Worm (Caenorhabditis elegans) whole organism, L4 larva: Measurements from ENCODE around the gene mex-6.

Experiments used
- F10B5.3 ChIP-seq: sonication (generic microtip); optimal IDR thresholded peaks from 2 replicates; lab custom pipeline; 2016; ENCODE audit warnings: mild to moderate bottlenecking, missing genetic modification characterization, missing compliant biosample characterization
- F49E8.2 ChIP-seq: sonication (generic microtip); optimal IDR thresholded peaks from 2 replicates; lab custom pipeline; 2016; ENCODE audit warnings: missing compliant biosample characterization, mild to moderate bottlenecking, missing genetic modification characterization, borderline replicate concordance
- R02D3.7 ChIP-seq: fragments of 150-350 bp; sonication (generic microtip); optimal IDR thresholded peaks from 3 replicates; lab custom pipeline; 2014; ENCODE audit warnings: missing biosample characterization, missing genetic modification characterization
- Y105C5A.15 ChIP-seq: fragments of 200-800 bp; sonication (Bioruptor generic); IDR thresholded peaks from 2 replicates; pipeline ENCODE4 v1.3.6; 2022; ENCODE audit warnings: missing genetic modification characterization, missing compliant biosample characterization
- aha-1 ChIP-seq: fragments of 150-350 bp; peaks from one replicate; lab custom pipeline; 2014; ENCODE audit warnings: missing biosample characterization, missing genetic modification characterization
- aly-2 ChIP-seq: sonication (generic microtip); optimal IDR thresholded peaks from 2 replicates; lab custom pipeline; 2018; ENCODE audit warnings: missing biosample characterization, missing genetic modification characterization
- ama-1 ChIP-seq: fragments of 150-350 bp; optimal IDR thresholded peaks from 2 replicates; lab custom pipeline; 2014; ENCODE audit warnings: inconsistent platforms, mixed read lengths
- arid-1 ChIP-seq: fragments of 200-800 bp; sonication (Bioruptor generic); conservative IDR thresholded peaks from 2 replicates; pipeline ENCODE4 v1.3.6; 2022; ENCODE audit warnings: missing genetic modification reagents, missing genetic modification characterization, missing compliant biosample characterization
- ceh-20 ChIP-seq: fragments of 200-800 bp; sonication (Bioruptor generic); IDR thresholded peaks from 2 replicates; pipeline ENCODE4 v1.3.6; 2022; ENCODE audit warnings: missing genetic modification reagents, missing genetic modification characterization, missing compliant biosample characterization
- ctbp-1 ChIP-seq: fragments of 200-800 bp; sonication (Bioruptor generic); IDR thresholded peaks from 2 replicates; pipeline ENCODE4 v1.3.6; 2022; ENCODE audit warnings: missing genetic modification reagents, missing genetic modification characterization, missing compliant biosample characterization
- daf-16 ChIP-seq, 3 experiments: sonication (generic microtip); optimal IDR thresholded peaks; 2 replicates each; lab custom pipeline; 2016 to 2017; ENCODE audit warnings: missing genetic modification characterization in 3 of 3, missing genetic modification reagents in 3 of 3, mild to moderate bottlenecking in 2 of 3, missing compliant biosample characterization in 2 of 3, missing biosample characterization in 1 of 3, moderate library complexity in 1 of 3
- dmd-6 ChIP-seq: fragments of 200-800 bp; sonication (Bioruptor generic); IDR thresholded peaks from 2 replicates; pipeline ENCODE4 v1.3.6; 2022; ENCODE audit warnings: missing genetic modification reagents, missing genetic modification characterization, missing compliant biosample characterization
- dpl-1 ChIP-seq: fragments of 150-350 bp; optimal IDR thresholded peaks from 2 replicates; lab custom pipeline; 2014; ENCODE audit warnings: missing biosample characterization, missing genetic modification reagents, missing genetic modification characterization
- duxl-1 ChIP-seq: sonication (generic microtip); optimal IDR thresholded peaks from 2 replicates; lab custom pipeline; 2016; ENCODE audit warnings: mild to moderate bottlenecking, missing genetic modification characterization, moderate library complexity, missing compliant biosample characterization; ENCODE audit not compliant: poor library complexity
- egl-43 ChIP-seq: fragments of 200-800 bp; sonication (Bioruptor generic); IDR thresholded peaks from 2 replicates; pipeline ENCODE4 v1.3.6; 2022; ENCODE audit warnings: missing genetic modification reagents, missing genetic modification characterization, missing compliant biosample characterization
- gei-8 ChIP-seq: fragments of 200-800 bp; sonication (Bioruptor generic); optimal IDR thresholded peaks from 2 replicates; lab custom pipeline; 2018; ENCODE audit warnings: mild to moderate bottlenecking, missing genetic modification characterization, missing compliant biosample characterization
- hif-1 ChIP-seq, 2 experiments: sonication (generic microtip); optimal IDR thresholded peaks; 2 replicates each; lab custom pipeline; 2016 to 2017; ENCODE audit warnings: missing compliant biosample characterization in 2 of 2, missing genetic modification characterization in 2 of 2, missing genetic modification reagents in 2 of 2, missing genotype in 2 of 2, mild to moderate bottlenecking in 1 of 2
- hlh-11 ChIP-seq: fragments of 200-800 bp; sonication (Bioruptor generic); optimal IDR thresholded peaks from 2 replicates; lab custom pipeline; 2018; ENCODE audit warnings: mild to moderate bottlenecking, missing genetic modification characterization, missing compliant biosample characterization
- hlh-30 ChIP-seq: sonication (generic microtip); optimal IDR thresholded peaks from 2 replicates; lab custom pipeline; 2017; ENCODE audit warnings: antibody characterized with exemption, mild to moderate bottlenecking, missing genetic modification characterization, missing compliant biosample characterization; ENCODE audit not compliant: insufficient read depth
- lin-13 ChIP-seq: fragments of 150-350 bp; optimal IDR thresholded peaks from 2 replicates; lab custom pipeline; 2014; ENCODE audit warnings: missing biosample characterization, missing genetic modification reagents, missing genetic modification characterization
- lin-15B ChIP-seq: fragments of 150-350 bp; sonication (generic microtip); optimal IDR thresholded peaks from 3 replicates; lab custom pipeline; 2014; ENCODE audit warnings: missing biosample characterization, missing genetic modification characterization
- lin-38 ChIP-seq: fragments of 200-800 bp; sonication (Bioruptor generic); IDR thresholded peaks from 2 replicates; pipeline ENCODE4 v1.3.6; 2022; ENCODE audit warnings: missing genetic modification reagents, missing genetic modification characterization, missing compliant biosample characterization
- lsy-2 ChIP-seq, 2 experiments: fragments of 150-350 bp in 1 of 2; sonication (generic microtip) in 1 of 2; optimal IDR thresholded peaks; 2 replicates each; lab custom pipeline; 2014 to 2017; ENCODE audit warnings: missing biosample characterization in 2 of 2, missing genetic modification characterization in 2 of 2
- madf-9 ChIP-seq: fragments of 200-800 bp; sonication (Bioruptor generic); conservative IDR thresholded peaks from 2 replicates; pipeline ENCODE4 v1.3.6; 2022; ENCODE audit warnings: missing genetic modification reagents, missing genetic modification characterization, missing compliant biosample characterization
- mdl-1 ChIP-seq, 2 experiments: fragments of 150-350 bp in 1 of 2; sonication (generic microtip) in 1 of 2; optimal IDR thresholded peaks; 2 replicates each; lab custom pipeline; 2014 to 2017; ENCODE audit warnings: missing biosample characterization in 2 of 2, missing genetic modification characterization in 2 of 2
- mep-1 ChIP-seq: fragments of 150-350 bp; sonication (generic microtip); optimal IDR thresholded peaks from 3 replicates; lab custom pipeline; 2014; ENCODE audit warnings: missing biosample characterization, missing genetic modification characterization
- mxl-2 ChIP-seq: fragments of 200-800 bp; sonication (Bioruptor generic); conservative IDR thresholded peaks from 2 replicates; pipeline ENCODE4 v1.3.6; 2022; ENCODE audit warnings: missing genetic modification reagents, missing genetic modification characterization, missing compliant biosample characterization
- nhr-10 ChIP-seq: fragments of 150-350 bp; optimal IDR thresholded peaks from 2 replicates; lab custom pipeline; 2014; ENCODE audit warnings: missing biosample characterization, missing genetic modification characterization
- nhr-111 ChIP-seq: fragments of 200-800 bp; sonication (Bioruptor generic); optimal IDR thresholded peaks from 2 replicates; lab custom pipeline; 2018; ENCODE audit warnings: mild to moderate bottlenecking, missing genetic modification characterization, missing compliant biosample characterization
- nhr-28 ChIP-seq: fragments of 150-350 bp; optimal IDR thresholded peaks from 2 replicates; lab custom pipeline; 2014; ENCODE audit warnings: missing biosample characterization, missing genetic modification characterization
- nhr-48 ChIP-seq: sonication (generic microtip); optimal IDR thresholded peaks from 2 replicates; lab custom pipeline; 2016; ENCODE audit warnings: mild to moderate bottlenecking, missing genetic modification characterization, missing compliant biosample characterization
- pha-4 ChIP-seq, 2 experiments: fragments of 150-350 bp in 1 of 2; fragments of 200-800 bp in 1 of 2; sonication (Bioruptor generic) in 1 of 2; IDR thresholded peaks in 1 of 2; optimal IDR thresholded peaks in 1 of 2; 2 replicates each; pipeline versions ENCODE4 v1.3.6 to Lab custom; 2014 to 2022; ENCODE audit warnings: missing genetic modification characterization in 2 of 2, missing genetic modification reagents in 2 of 2, missing biosample characterization in 1 of 2, missing compliant biosample characterization in 1 of 2
- rbr-2 ChIP-seq: sonication (generic microtip); optimal IDR thresholded peaks from 2 replicates; lab custom pipeline; 2016; ENCODE audit warnings: missing genotype, missing genetic modification characterization, missing compliant biosample characterization
- set-16 ChIP-seq: fragments of 200-800 bp; sonication (Bioruptor generic); IDR thresholded peaks from 2 replicates; pipeline ENCODE4 v1.3.6; 2022; ENCODE audit warnings: missing genetic modification reagents, missing genetic modification characterization, missing compliant biosample characterization
- skn-1 ChIP-seq: fragments of 150-350 bp; optimal IDR thresholded peaks from 2 replicates; lab custom pipeline; 2014; ENCODE audit warnings: missing biosample characterization, missing genetic modification characterization
- snpc-1.2 ChIP-seq: fragments of 200-800 bp; sonication (Bioruptor generic); IDR thresholded peaks from 2 replicates; pipeline ENCODE4 v1.3.6; 2022; ENCODE audit warnings: missing genetic modification reagents, missing genetic modification characterization, missing compliant biosample characterization
- spr-3 ChIP-seq: fragments of 200-800 bp; sonication (Bioruptor generic); optimal IDR thresholded peaks from 2 replicates; lab custom pipeline; 2018; ENCODE audit warnings: mild to moderate bottlenecking, missing genetic modification characterization, missing compliant biosample characterization
- tra-1 ChIP-seq: fragments of 200-800 bp; sonication (Bioruptor generic); IDR thresholded peaks from 2 replicates; pipeline ENCODE4 v1.3.6; 2022; ENCODE audit warnings: missing genetic modification reagents, missing genetic modification characterization, missing compliant biosample characterization
- unc-62 ChIP-seq, 3 experiments: fragments of 150-350 bp in 1 of 3; sonication (generic microtip); optimal IDR thresholded peaks in 2 of 3; peaks in 1 of 3; 1 replicate in 1 of 3; 2 replicates in 2 of 3; lab custom pipeline; 2014 to 2017; ENCODE audit warnings: missing biosample characterization in 3 of 3, missing genetic modification characterization in 3 of 3, missing genetic modification reagents in 3 of 3, missing genotype in 1 of 3
- vab-7 ChIP-seq: fragments of 200-800 bp; sonication (Bioruptor generic); IDR thresholded peaks from 2 replicates; pipeline ENCODE4 v1.3.6; 2022; ENCODE audit warnings: missing genetic modification reagents, missing genetic modification characterization, missing compliant biosample characterization
- zfp-2 ChIP-seq: sonication (generic microtip); optimal IDR thresholded peaks from 2 replicates; lab custom pipeline; 2016; ENCODE audit warnings: mild to moderate bottlenecking, missing genetic modification characterization, missing compliant biosample characterization
- zfp-3 ChIP-seq: fragments of 200-800 bp; sonication (Bioruptor generic); conservative IDR thresholded peaks from 2 replicates; pipeline ENCODE4 v1.3.6; 2022; ENCODE audit warnings: missing genetic modification reagents, missing genetic modification characterization, missing compliant biosample characterization
- zip-11 ChIP-seq: fragments of 200-800 bp; sonication (Bioruptor generic); IDR thresholded peaks from 2 replicates; pipeline ENCODE4 v1.3.6; 2022; ENCODE audit warnings: missing genetic modification characterization, missing compliant biosample characterization
- zip-2 ChIP-seq: fragments of 150-350 bp; optimal IDR thresholded peaks from 2 replicates; lab custom pipeline; 2014; ENCODE audit warnings: missing biosample characterization, missing genetic modification characterization

The mex-6 gene

ce11 chrII:9493242-9494058 lies 30.5 kb upstream of the mex-6 start:
- TF ChIP-seq tra-1 (GFP tag; lab: Robert Waterston, UW) (0 out of 2 replicates have a peak, but pooled peaks have one; percentile 61), hlh-30 (peak; percentile 56), hlh-11 (tag; lab: Kevin White, UChicago) (peak; percentile 30), dmd-6 (peak; percentile 46), hif-1 (tag; optimal IDR thresholded peaks at IDR 0.05; lab: Kevin White, UChicago) (no peak), dpl-1 (GFP tag; lab: Kevin White, UChicago) (no peak), mdl-1 (tag; optimal IDR thresholded peaks at IDR 0.05; lab: Kevin White, UChicago) (peak in 1 of 2 experiments; percentile 25), nhr-48 (peak; percentile 97), aha-1 (peak; percentile 93), lin-15B (no peak), nhr-28 (tag; lab: Kevin White, UChicago) (peak; percentile 31), unc-62 (GFP tag; optimal IDR thresholded peaks at IDR 0.05 in 1 of 2; lab: Kevin White, UChicago) (peak in 1 of 2 experiments; percentile 59), unc-62 (tag; optimal IDR thresholded peaks at IDR 0.05; lab: Kevin White, UChicago) (no peak), gei-8 (GFP tag; lab: Kevin White, UChicago) (peak; percentile 5)

ce11 chrII:9497309-9497708 lies 26.7 kb upstream of the mex-6 start:
- TF ChIP-seq zip-2 (no peak), ctbp-1 (GFP tag; lab: Robert Waterston, UW) (peak; percentile 52; the same call in 1 of the 2 replicates), ama-1 (lab: Kevin White, UChicago) (no peak), lsy-2 (tag; optimal IDR thresholded peaks at IDR 0.05; lab: Kevin White, UChicago) (peak in 1 of 2 experiments; percentile 14), mep-1 (peak; percentile 25), F49E8.2 (tag; lab: Kevin White, UChicago) (no peak), snpc-1.2 (GFP tag; lab: Robert Waterston, UW) (no peak)
- TF ChIP-seq, all 104 proteins: peak for 3

- TF ChIP-seq hif-1 (tag; optimal IDR thresholded peaks at IDR 0.05; lab: Kevin White, UChicago) (no peak), unc-62 (GFP tag; optimal IDR thresholded peaks at IDR 0.05 in 1 of 2; lab: Kevin White, UChicago) (no peak), unc-62 (tag; optimal IDR thresholded peaks at IDR 0.05; lab: Kevin White, UChicago) (no peak), nhr-10 (tag; lab: Kevin White, UChicago) (no peak), zfp-2 (tag; lab: Kevin White, UChicago) (no peak), set-16 (no peak), Y105C5A.15 (no peak), mxl-2 (GFP tag; lab: Robert Waterston, UW) (no peak), spr-3 (no peak), F10B5.3 (tag; lab: Kevin White, UChicago) (no peak), pha-4 (GFP tag; IDR thresholded peaks at IDR 0.05; lab: Robert Waterston, UW) (no peak), pha-4 (tag; optimal IDR thresholded peaks at IDR 0.05; lab: Kevin White, UChicago) (no peak), arid-1 (no peak), madf-9 (GFP tag; lab: Robert Waterston, UW) (no peak), daf-16 (GFP tag; optimal IDR thresholded peaks at IDR 0.05; lab: Kevin White, UChicago) (no peak), daf-16 (tag; optimal IDR thresholded peaks at IDR 0.05; lab: Kevin White, UChicago) (peak; percentile 31), lin-38 (GFP tag; lab: Robert Waterston, UW) (no peak), R02D3.7 (tag; lab: Kevin White, UChicago) (no peak), egl-43 (no peak), rbr-2 (tag; lab: Kevin White, UChicago) (no peak), vab-7 (GFP tag; lab: Robert Waterston, UW) (no peak), lin-13 (no peak), aly-2 (no peak), ceh-20 (GFP tag; lab: Robert Waterston, UW) (no peak), zfp-3 (GFP tag; lab: Robert Waterston, UW) (no peak), dpl-1 (GFP tag; lab: Kevin White, UChicago) (no peak), duxl-1 (tag; lab: Kevin White, UChicago) (no peak), nhr-111 (GFP tag; lab: Kevin White, UChicago) (no peak), dmd-6 (peak; percentile 90), skn-1 (tag; lab: Kevin White, UChicago) (no peak), aha-1 (no peak), zip-11 (GFP tag; lab: Robert Waterston, UW) (no peak)
Measured at ce11 chrII:9498589-9498988, 25.4 kb upstream of the mex-6 start.
